Worm (Caenorhabditis elegans) whole organism, L1 larva: ENCODE data around the gene C04A11.2.

Experiments used
- ceh-8 ChIP-seq: fragments of 200-800 bp; sonication (Bioruptor generic); optimal IDR thresholded peaks from 2 replicates; lab custom pipeline; 2018; ENCODE audit warnings: mild to moderate bottlenecking, missing genetic modification characterization, moderate library complexity, missing compliant biosample characterization
- ceh-90 ChIP-seq: sonication (generic microtip); optimal IDR thresholded peaks from 2 replicates; lab custom pipeline; 2016; ENCODE audit warnings: missing genetic modification characterization, missing compliant biosample characterization
- dsc-1 ChIP-seq: sonication (generic microtip); optimal IDR thresholded peaks from 2 replicates; lab custom pipeline; 2016; ENCODE audit warnings: mild to moderate bottlenecking, missing genetic modification characterization, missing compliant biosample characterization
- efl-1 ChIP-seq, 4 experiments: fragments of 150-350 bp; optimal IDR thresholded peaks in 3 of 4; peaks in 1 of 4; 1 replicate in 1 of 4; 2 replicates in 3 of 4; lab custom pipeline; 2014; ENCODE audit warnings: missing biosample characterization in 2 of 4, missing genetic modification characterization in 2 of 4, missing genetic modification reagents in 2 of 4
- efl-3 ChIP-seq: fragments of 200-800 bp; sonication (Bioruptor generic); optimal IDR thresholded peaks from 2 replicates; lab custom pipeline; 2018; ENCODE audit warnings: mild to moderate bottlenecking, missing genetic modification characterization, missing compliant biosample characterization
- egl-27 ChIP-seq, 2 experiments: fragments of 150-350 bp in 1 of 2; sonication (generic microtip); optimal IDR thresholded peaks; 3 replicates each; lab custom pipeline; 2017 to 2018; ENCODE audit warnings: missing biosample characterization in 2 of 2, missing genetic modification characterization in 2 of 2, missing genetic modification reagents in 2 of 2
- elt-3 ChIP-seq, 6 experiments: fragments of 150-350 bp in 1 of 6; sonication (generic microtip); optimal IDR thresholded peaks; 2 replicates each; lab custom pipeline; 2017 to 2018; ENCODE audit warnings: missing biosample characterization in 6 of 6, missing genetic modification characterization in 6 of 6, inconsistent platforms in 1 of 6
- fkh-10 ChIP-seq: sonication (generic microtip); optimal IDR thresholded peaks from 2 replicates; lab custom pipeline; 2017; ENCODE audit warnings: missing biosample characterization, missing genetic modification reagents, missing genetic modification characterization
- fkh-4 ChIP-seq: sonication (generic microtip); optimal IDR thresholded peaks from 2 replicates; lab custom pipeline; 2016; ENCODE audit warnings: missing compliant biosample characterization, missing genetic modification characterization, borderline replicate concordance
- grh-1 ChIP-seq: fragments of 200-800 bp; sonication (Bioruptor generic); IDR thresholded peaks from 2 replicates; pipeline ENCODE4 v1.3.6; 2022; ENCODE audit warnings: missing genetic modification reagents, missing genetic modification characterization, missing compliant biosample characterization
- irx-1 ChIP-seq: sonication (generic microtip); optimal IDR thresholded peaks from 2 replicates; lab custom pipeline; 2016; ENCODE audit warnings: missing genetic modification characterization, missing compliant biosample characterization
- lin-14 ChIP-seq: fragments of 200-800 bp; sonication (Bioruptor generic); optimal IDR thresholded peaks from 2 replicates; lab custom pipeline; 2018; ENCODE audit warnings: mild to moderate bottlenecking, missing genetic modification characterization, moderate library complexity, missing compliant biosample characterization
- lin-39 ChIP-seq: fragments of 150-350 bp; optimal IDR thresholded peaks from 2 replicates; lab custom pipeline; 2014; ENCODE audit warnings: missing biosample characterization, missing genetic modification reagents, missing genetic modification characterization
- lir-3 ChIP-seq: sonication (generic microtip); optimal IDR thresholded peaks from 2 replicates; lab custom pipeline; 2016; ENCODE audit warnings: mild to moderate bottlenecking, missing genetic modification characterization, moderate library complexity, missing compliant biosample characterization; ENCODE audit not compliant: poor library complexity
- lsy-2 ChIP-seq, 2 experiments: fragments of 150-350 bp; optimal IDR thresholded peaks; 2 replicates each; lab custom pipeline; 2014; ENCODE audit warnings: missing biosample characterization in 2 of 2, missing genetic modification characterization in 2 of 2
- mef-2 ChIP-seq: fragments of 150-350 bp; optimal IDR thresholded peaks from 2 replicates; lab custom pipeline; 2014; ENCODE audit warnings: missing biosample characterization, missing genetic modification characterization
- nhr-20 ChIP-seq: sonication (generic microtip); optimal IDR thresholded peaks from 2 replicates; lab custom pipeline; 2016; ENCODE audit warnings: mild to moderate bottlenecking, missing genetic modification characterization, missing compliant biosample characterization
- nhr-47 ChIP-seq: sonication (generic microtip); optimal IDR thresholded peaks from 2 replicates; lab custom pipeline; 2016; ENCODE audit warnings: mild to moderate bottlenecking, missing genetic modification characterization, moderate library complexity, missing compliant biosample characterization
- nhr-71 ChIP-seq: sonication (generic microtip); optimal IDR thresholded peaks from 2 replicates; lab custom pipeline; 2016; ENCODE audit warnings: mild to moderate bottlenecking, missing genetic modification characterization, moderate library complexity, missing compliant biosample characterization
- pag-3 ChIP-seq: sonication (generic microtip); optimal IDR thresholded peaks from 2 replicates; lab custom pipeline; 2017; ENCODE audit warnings: missing genetic modification characterization, mild to moderate bottlenecking, missing compliant biosample characterization, antibody characterized with exemption, borderline replicate concordance; ENCODE audit not compliant: insufficient read depth
- pax-3 ChIP-seq: fragments of 200-800 bp; sonication (Bioruptor generic); optimal IDR thresholded peaks from 2 replicates; lab custom pipeline; 2018; ENCODE audit warnings: mild to moderate bottlenecking, missing genetic modification characterization, moderate library complexity, missing compliant biosample characterization
- skn-1 ChIP-seq: fragments of 150-350 bp; optimal IDR thresholded peaks from 2 replicates; lab custom pipeline; 2014; ENCODE audit warnings: missing biosample characterization, missing genetic modification characterization
- snpc-4 ChIP-seq: fragments of 150-350 bp; optimal IDR thresholded peaks from 2 replicates; lab custom pipeline; 2014; ENCODE audit warnings: missing biosample characterization, missing genetic modification characterization
- snu-23 ChIP-seq: sonication (generic microtip); optimal IDR thresholded peaks from 2 replicates; lab custom pipeline; 2016; ENCODE audit warnings: missing genetic modification characterization, missing compliant biosample characterization
- sox-4 ChIP-seq: sonication (generic microtip); optimal IDR thresholded peaks from 2 replicates; lab custom pipeline; 2016; ENCODE audit warnings: missing genetic modification characterization, missing compliant biosample characterization
- sup-37 ChIP-seq: fragments of 200-800 bp; sonication (Bioruptor generic); optimal IDR thresholded peaks from 2 replicates; lab custom pipeline; 2018; ENCODE audit warnings: mild to moderate bottlenecking, missing genetic modification characterization, missing compliant biosample characterization
- unc-62 ChIP-seq: fragments of 150-350 bp; optimal IDR thresholded peaks from 2 replicates; lab custom pipeline; 2014; ENCODE audit warnings: missing biosample characterization, missing genetic modification reagents, missing genetic modification characterization
- unc-98 ChIP-seq: fragments of 200-800 bp; sonication (Bioruptor generic); IDR thresholded peaks from 2 replicates; pipeline ENCODE4 v1.3.6; 2022; ENCODE audit warnings: missing genetic modification characterization, missing compliant biosample characterization
- zip-4 ChIP-seq: fragments of 200-800 bp; sonication (Bioruptor generic); optimal IDR thresholded peaks from 2 replicates; lab custom pipeline; 2018; ENCODE audit warnings: mild to moderate bottlenecking, missing genetic modification characterization, moderate library complexity, missing compliant biosample characterization
- ztf-11 ChIP-seq, 2 experiments: sonication (generic microtip); optimal IDR thresholded peaks; 2 replicates each; lab custom pipeline; 2016 to 2017; ENCODE audit warnings: missing genetic modification characterization in 2 of 2, missing biosample characterization in 1 of 2, missing compliant biosample characterization in 1 of 2

C04A11.2 gene

ce11 chrX:13633876-13634479 is 34.6 kb downstream of the C04A11.2 start (continued):
- TF ChIP-seq pax-3 (tag; lab: Kevin White, UChicago) = no peak
- no peak for TF ChIP-seq efl-3 (GFP tag; lab: Kevin White, UChicago)
- TF ChIP-seq zip-4 (GFP tag; lab: Kevin White, UChicago) = no peak
- peak; percentile 13 for TF ChIP-seq snu-23
- TF ChIP-seq pag-3 = no peak
- no peak for TF ChIP-seq elt-3 (tag; optimal IDR thresholded peaks at IDR 0.05; lab: Kevin White, UChicago)
- no peak for TF ChIP-seq nhr-20 (tag; lab: Kevin White, UChicago)
- TF ChIP-seq fkh-10 (GFP tag; lab: Kevin White, UChicago) = peak; percentile 65
- TF ChIP-seq fkh-4 = no peak
- peak; percentile 61 for TF ChIP-seq lin-14 (GFP tag; lab: Kevin White, UChicago)
- TF ChIP-seq lir-3 (tag; lab: Kevin White, UChicago) = no peak
- TF ChIP-seq, all 84 proteins: peak for 7

ce11 chrX:13633032-13633431 is 35.6 kb downstream of the C04A11.2 start:
- TF ChIP-seq grh-1 (no peak), snpc-4 (peak; percentile 82)

- TF ChIP-seq nhr-71 (tag; lab: Kevin White, UChicago) (peak; percentile 17), snu-23 (no peak), sup-37 (GFP tag; lab: Kevin White, UChicago) (no peak), lin-14 (GFP tag; lab: Kevin White, UChicago) (peak; percentile 59), irx-1 (tag; lab: Kevin White, UChicago) (no peak), egl-27 (tag; optimal IDR thresholded peaks at IDR 0.05; lab: Kevin White, UChicago) (no peak), ceh-8 (GFP tag; lab: Kevin White, UChicago) (peak; percentile 20), unc-98 (GFP tag; lab: Robert Waterston, UW) (no peak), ceh-90 (tag; lab: Kevin White, UChicago) (no peak), efl-3 (GFP tag; lab: Kevin White, UChicago) (no peak), ztf-11 (tag; optimal IDR thresholded peaks at IDR 0.05; lab: Kevin White, UChicago) (no peak), sox-4 (no peak), lin-39 (tag; lab: Kevin White, UChicago) (no peak)
Observed at ce11 chrX:13632245-13632644, 36.4 kb downstream of the C04A11.2 start.

- TF ChIP-seq elt-3 (tag; optimal IDR thresholded peaks at IDR 0.05; lab: Kevin White, UChicago) = no peak
- TF ChIP-seq skn-1 (tag; lab: Kevin White, UChicago) = no peak
- no peak for TF ChIP-seq snu-23
- TF ChIP-seq mef-2 = no peak
- TF ChIP-seq dsc-1 = no peak
- peak; percentile 78 for TF ChIP-seq fkh-10 (GFP tag; lab: Kevin White, UChicago)
- no peak for TF ChIP-seq unc-62 (GFP tag; lab: Kevin White, UChicago)
- no peak for TF ChIP-seq nhr-20 (tag; lab: Kevin White, UChicago)
- TF ChIP-seq nhr-47 (tag; lab: Kevin White, UChicago) = no peak
- no peak for TF ChIP-seq ceh-90 (tag; lab: Kevin White, UChicago)
- no peak for TF ChIP-seq lsy-2 (tag; optimal IDR thresholded peaks at IDR 0.05; lab: Kevin White, UChicago)
- no peak for TF ChIP-seq ztf-11 (tag; optimal IDR thresholded peaks at IDR 0.05; lab: Kevin White, UChicago)
- no peak for TF ChIP-seq irx-1 (tag; lab: Kevin White, UChicago)
- peak; percentile 74 for TF ChIP-seq lin-14 (GFP tag; lab: Kevin White, UChicago)
Observed at ce11 chrX:13631122-13631672, 37.4 kb downstream of the C04A11.2 start, which contains the start of gene nlg-1. TSS of gene nlg-1 (minus strand) at chrX:13631172.

- TF ChIP-seq efl-1 (optimal IDR thresholded peaks at IDR 0.05; lab: Kevin White, UChicago) = no peak
- peak in 1 of 2 experiments; percentile 19 for TF ChIP-seq efl-1 (GFP tag; optimal IDR thresholded peaks at IDR 0.05 in 1 of 2; lab: Kevin White, UChicago)
- no peak for TF ChIP-seq grh-1
Observed at ce11 chrX:13621628-13622027, 47.0 kb downstream of the C04A11.2 start, which contains the start of gene Y12A6A.1. TSS of gene Y12A6A.1 (minus strand) at chrX:13621728.
